Fruit fly (Drosophila melanogaster): Measurements from ENCODE around the gene CG45072.

- TF ChIP-seq OdsH (GFP tag; optimal IDR thresholded peaks at IDR 0.05) (no peak), dsf (GFP tag; optimal IDR thresholded peaks at IDR 0.05; ENCODE audit: borderline replicate concordance) (no peak), h (GFP tag; optimal IDR thresholded peaks at IDR 0.05) (no peak), pan (optimal IDR thresholded peaks at IDR 0.05) (no peak), rgr (GFP tag; optimal IDR thresholded peaks at IDR 0.05) (no peak), psq (GFP tag; optimal IDR thresholded peaks at IDR 0.05) (no peak), lola (GFP tag; optimal IDR thresholded peaks at IDR 0.05) (no peak), Hr78 (GFP tag; optimal IDR thresholded peaks at IDR 0.05) (no peak), CG9705 (GFP tag; optimal IDR thresholded peaks at IDR 0.05) (no peak), HLH106 (tag; optimal IDR thresholded peaks at IDR 0.05) (no peak), br (GFP tag; optimal IDR thresholded peaks at IDR 0.05) (no peak), Dfd (GFP tag; optimal IDR thresholded peaks at IDR 0.05) (no peak), Abd-B (GFP tag; optimal IDR thresholded peaks at IDR 0.05) (no peak), Vsx2 (GFP tag; optimal IDR thresholded peaks at IDR 0.05; ENCODE audit: partially characterized antibody) (no peak)
Measured at dm6 chr3R:30123163-30123562, at the start of gene CG45072.

All from whole organism, wandering third instar larva.